Worm (Caenorhabditis elegans): ENCODE results near the gene spp-9.
A peak's percentile ranks its signal among the peaks of the same experiment; 100 is the strongest.

Gene spp-9

DNA sequence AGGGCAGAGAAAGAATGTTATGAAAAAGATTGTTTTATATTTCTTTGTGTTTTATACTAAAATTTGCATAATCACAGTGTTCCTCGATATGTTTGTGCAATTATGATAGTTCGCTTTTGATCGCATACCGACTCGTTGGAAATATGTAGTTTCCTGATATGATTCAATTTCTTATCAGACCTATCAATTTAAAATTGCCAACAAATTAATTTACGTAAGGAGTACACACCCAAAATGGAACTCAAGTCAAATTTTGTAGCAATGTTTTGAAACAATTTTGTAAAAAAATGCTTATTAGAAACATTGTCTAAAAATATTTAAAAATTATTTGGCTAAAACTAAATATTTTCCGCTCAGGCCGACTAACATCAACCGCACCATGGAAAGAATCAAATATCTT lies 13.0 kb downstream of the spp-9 start (continued):
- TF ChIP-seq ZK337.2 (GFP tag; IDR thresholded peaks at IDR 0.05) (no peak), aha-1 (tag) (no peak), mxl-3 (GFP tag; optimal IDR thresholded peaks at IDR 0.05) (no peak), saeg-2 (GFP tag; IDR thresholded peaks at IDR 0.05) (no peak), nhr-28 (tag; optimal IDR thresholded peaks at IDR 0.05) (peak; percentile 69), ceh-62 (tag; optimal IDR thresholded peaks at IDR 0.05) (no peak), madf-9 (GFP tag; conservative IDR thresholded peaks at IDR 0.05) (no peak), nhr-76 (tag; optimal IDR thresholded peaks at IDR 0.05) (no peak), tag-97 (GFP tag; IDR thresholded peaks at IDR 0.05) (no peak), dpl-1 (GFP tag; optimal IDR thresholded peaks at IDR 0.05) (no peak), Y48G9A.11 (GFP tag; IDR thresholded peaks at IDR 0.05) (no peak), ceh-28 (tag; optimal IDR thresholded peaks at IDR 0.05) (no peak), skn-1 (tag; optimal IDR thresholded peaks at IDR 0.05) (no peak), unc-62 (GFP tag; optimal IDR thresholded peaks at IDR 0.05 in 1 of 2) (no peak), unc-62 (tag; optimal IDR thresholded peaks at IDR 0.05) (no peak), nhr-48 (tag; optimal IDR thresholded peaks at IDR 0.05) (no peak), ceh-20 (GFP tag; IDR thresholded peaks at IDR 0.05) (no peak), mep-1 (tag; optimal IDR thresholded peaks at IDR 0.05) (peak; percentile 7), nhr-237 (tag; optimal IDR thresholded peaks at IDR 0.05) (no peak), zag-1 (tag; optimal IDR thresholded peaks at IDR 0.05) (no peak), fos-1 (tag; optimal IDR thresholded peaks at IDR 0.05) (no peak), lin-1 (GFP tag; IDR thresholded peaks at IDR 0.05) (no peak), pqm-1 (tag; optimal IDR thresholded peaks at IDR 0.05) (peak; percentile 48), gei-8 (GFP tag; optimal IDR thresholded peaks at IDR 0.05) (no peak), ceh-44 (GFP tag; IDR thresholded peaks at IDR 0.05) (no peak), dmd-6 (GFP tag; IDR thresholded peaks at IDR 0.05) (peak; percentile 41; the same call in 1 of the 2 replicates), spr-3 (GFP tag; optimal IDR thresholded peaks at IDR 0.05) (no peak), unc-130 (GFP tag; optimal IDR thresholded peaks at IDR 0.05) (no peak), snpc-1.2 (GFP tag; IDR thresholded peaks at IDR 0.05) (no peak), zip-11 (GFP tag; IDR thresholded peaks at IDR 0.05) (no peak), nhr-11 (tag; optimal IDR thresholded peaks at IDR 0.05) (no peak), Y5F2A.4 (GFP tag; optimal IDR thresholded peaks at IDR 0.05) (no peak), R02D3.7 (tag; optimal IDR thresholded peaks at IDR 0.05) (no peak), tra-1 (GFP tag; IDR thresholded peaks at IDR 0.05) (no peak), T20F7.1 (GFP tag; optimal IDR thresholded peaks at IDR 0.05) (no peak), nhr-77 (tag; optimal IDR thresholded peaks at IDR 0.05) (no peak), sdz-12 (GFP tag; optimal IDR thresholded peaks at IDR 0.05) (no peak), lsy-2 (tag; optimal IDR thresholded peaks at IDR 0.05) (no peak), daf-8 (GFP tag; IDR thresholded peaks at IDR 0.05) (no peak), attf-4 (tag; optimal IDR thresholded peaks at IDR 0.05) (no peak)

DNA sequence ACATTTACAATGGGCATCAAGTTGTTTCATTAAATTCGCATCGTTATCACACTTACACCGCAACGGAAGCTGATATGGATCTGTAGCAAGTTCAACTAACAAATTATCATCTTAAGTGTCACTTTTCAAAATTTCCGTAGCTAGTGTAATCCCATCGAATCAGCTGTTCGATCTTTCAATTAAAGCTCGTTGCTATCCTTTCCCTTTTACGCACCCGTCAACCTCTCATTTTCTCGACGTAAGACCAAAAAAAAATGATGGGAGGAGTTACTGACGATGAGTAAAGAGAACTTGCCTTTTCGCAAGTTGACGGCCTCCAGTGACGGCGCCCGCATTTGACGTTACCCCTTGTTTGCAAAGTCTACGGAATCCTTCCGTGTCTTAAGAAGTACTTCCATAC lies 14.4 kb downstream of the spp-9 start, which contains the start of gene F29G6.1:
Gene F29G6.1 (plus strand): TSS at position 301 of the 400 bp plus-strand sequence.
- TF ChIP-seq zip-11 (GFP tag; IDR thresholded peaks at IDR 0.05), result no peak
- TF ChIP-seq lim-7 (GFP tag; IDR thresholded peaks at IDR 0.05), result no peak
- TF ChIP-seq mdt-29 (GFP tag; IDR thresholded peaks at IDR 0.05), result no peak
- no peak for TF ChIP-seq hmg-1.1 (GFP tag; IDR thresholded peaks at IDR 0.05)
- no peak for TF ChIP-seq nhr-10 (tag; optimal IDR thresholded peaks at IDR 0.05)
- TF ChIP-seq unc-62 (GFP tag; optimal IDR thresholded peaks at IDR 0.05 in 1 of 2), result peak in 1 of 2 experiments; percentile 42
- TF ChIP-seq unc-62 (tag; optimal IDR thresholded peaks at IDR 0.05), result no peak

All from whole organism, L4 larva.